Fruit fly (Drosophila melanogaster): ENCODE results near the gene SdhD.

DNA sequence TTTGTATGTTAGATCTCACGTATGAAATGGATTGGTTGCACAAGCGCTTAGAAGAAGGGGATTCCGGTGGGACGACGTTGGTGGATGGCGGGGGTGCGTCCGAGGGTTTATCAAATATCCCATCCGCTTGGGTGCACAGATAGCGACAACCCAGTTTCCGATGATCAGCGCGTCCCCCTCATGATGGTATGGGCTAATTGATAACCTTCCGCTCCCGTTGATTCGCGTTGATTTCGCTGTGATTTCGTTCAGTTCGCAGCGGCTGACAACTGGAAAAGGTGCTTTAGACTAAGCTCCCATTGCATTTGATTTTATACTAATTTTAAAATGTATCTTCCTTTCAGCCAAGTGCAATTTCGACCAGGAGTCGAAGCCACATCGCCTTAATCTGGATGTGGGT, 29.2 kb upstream of the SdhD start:
- no peak for TF ChIP-seq toe (GFP tag; optimal IDR thresholded peaks at IDR 0.05)
- no peak for TF ChIP-seq CG1620 (GFP tag; optimal IDR thresholded peaks at IDR 0.05)
- no peak for TF ChIP-seq kay (GFP tag; ENCODE audit: borderline replicate concordance)
- TF ChIP-seq pad (GFP tag; optimal IDR thresholded peaks at IDR 0.05), result no peak
- TF ChIP-seq cnc (optimal IDR thresholded peaks at IDR 0.05), result no peak
- TF ChIP-seq CG7101 (tag; optimal IDR thresholded peaks at IDR 0.05), result no peak
- TF ChIP-seq CG7045 (GFP tag; optimal IDR thresholded peaks at IDR 0.05), result no peak
- TF ChIP-seq CG33017 (tag; optimal IDR thresholded peaks at IDR 0.05), result no peak
